Fruit fly (Drosophila melanogaster) whole organism, adult: Measurements from ENCODE around the gene Max.

ENCODE experiments used
- CG5204 ChIP-seq: fragments of 200-800 bp; sonication (Bioruptor generic); optimal IDR thresholded peaks from 2 replicates; lab custom pipeline; 2016; ENCODE audit warnings: missing biosample characterization, missing genetic modification characterization
- Clk ChIP-seq: fragments of 200-800 bp; sonication (Bioruptor generic); optimal IDR thresholded peaks from 2 replicates; lab custom pipeline; 2017; ENCODE audit warnings: missing biosample characterization, missing genetic modification characterization
- kay ChIP-seq: fragments of 200-800 bp; sonication (Bioruptor generic); peaks from one replicate; lab custom pipeline; 2016; ENCODE audit warnings: missing biosample characterization, missing genetic modification characterization, borderline replicate concordance

dm6 chr3L:19264141-19264487 is at the start of gene Max:
- TF ChIP-seq kay (peak; percentile 71), CG5204 (GFP tag; lab: Kevin White, UChicago) (no peak), Clk (GFP tag; lab: Kevin White, UChicago) (no peak)
